Worm (Caenorhabditis elegans) whole organism, L1 larva: ENCODE results near the gene C25F9.4.

Experiments used
- C04F5.9 ChIP-seq: sonication (generic microtip); optimal IDR thresholded peaks from 2 replicates; lab custom pipeline; 2016; ENCODE audit warnings: missing genetic modification characterization, missing compliant biosample characterization
- aha-1 ChIP-seq: fragments of 150-350 bp; optimal IDR thresholded peaks from 2 replicates; lab custom pipeline; 2014; ENCODE audit warnings: missing biosample characterization, missing genetic modification characterization
- ama-1 ChIP-seq: fragments of 150-350 bp; optimal IDR thresholded peaks from 2 replicates; lab custom pipeline; 2014
- blmp-1 ChIP-seq: fragments of 150-350 bp; optimal IDR thresholded peaks from 2 replicates; lab custom pipeline; 2014; ENCODE audit warnings: missing biosample characterization, missing genetic modification characterization
- ceh-8 ChIP-seq: fragments of 200-800 bp; sonication (Bioruptor generic); optimal IDR thresholded peaks from 2 replicates; lab custom pipeline; 2018; ENCODE audit warnings: mild to moderate bottlenecking, missing genetic modification characterization, moderate library complexity, missing compliant biosample characterization
- ceh-82 ChIP-seq, 3 experiments: fragments of 150-350 bp in 1 of 3; sonication (generic microtip) in 2 of 3; optimal IDR thresholded peaks; 2 replicates each; lab custom pipeline; 2014 to 2017; ENCODE audit warnings: missing biosample characterization in 3 of 3, missing genetic modification characterization in 3 of 3
- dpl-1 ChIP-seq, 3 experiments: fragments of 150-350 bp in 2 of 3; sonication (generic microtip) in 1 of 3; optimal IDR thresholded peaks; 2 replicates each; lab custom pipeline; 2014 to 2017; ENCODE audit warnings: missing biosample characterization in 3 of 3, missing genetic modification characterization in 3 of 3, missing genetic modification reagents in 3 of 3
- efl-1 ChIP-seq, 4 experiments: fragments of 150-350 bp; optimal IDR thresholded peaks in 3 of 4; peaks in 1 of 4; 1 replicate in 1 of 4; 2 replicates in 3 of 4; lab custom pipeline; 2014; ENCODE audit warnings: missing biosample characterization in 2 of 4, missing genetic modification characterization in 2 of 4, missing genetic modification reagents in 2 of 4
- egl-13 ChIP-seq: sonication (generic microtip); optimal IDR thresholded peaks from 2 replicates; lab custom pipeline; 2016; ENCODE audit warnings: missing genotype, missing genetic modification reagents, missing genetic modification characterization, missing compliant biosample characterization
- egl-27 ChIP-seq, 2 experiments: fragments of 150-350 bp in 1 of 2; sonication (generic microtip); optimal IDR thresholded peaks; 3 replicates each; lab custom pipeline; 2017 to 2018; ENCODE audit warnings: missing biosample characterization in 2 of 2, missing genetic modification characterization in 2 of 2, missing genetic modification reagents in 2 of 2
- fkh-8 ChIP-seq: sonication (generic microtip); optimal IDR thresholded peaks from 2 replicates; lab custom pipeline; 2016; ENCODE audit warnings: mild to moderate bottlenecking, missing genetic modification characterization, missing compliant biosample characterization
- grh-1 ChIP-seq: fragments of 200-800 bp; sonication (Bioruptor generic); IDR thresholded peaks from 2 replicates; pipeline ENCODE4 v1.3.6; 2022; ENCODE audit warnings: missing genetic modification reagents, missing genetic modification characterization, missing compliant biosample characterization
- hlh-17 ChIP-seq: fragments of 200-800 bp; sonication (Bioruptor generic); optimal IDR thresholded peaks from 2 replicates; lab custom pipeline; 2018; ENCODE audit warnings: missing genetic modification characterization, mild to moderate bottlenecking, missing compliant biosample characterization, moderate library complexity, borderline replicate concordance
- hpl-2 ChIP-seq: fragments of 150-350 bp; optimal IDR thresholded peaks from 2 replicates; lab custom pipeline; 2014; ENCODE audit warnings: missing biosample characterization, missing genetic modification reagents, missing genetic modification characterization
- jun-1 ChIP-seq: fragments of 150-350 bp; optimal IDR thresholded peaks from 2 replicates; lab custom pipeline; 2014; ENCODE audit warnings: missing biosample characterization, missing genetic modification reagents, missing genetic modification characterization
- lin-35 ChIP-seq, 2 experiments: fragments of 150-350 bp; optimal IDR thresholded peaks; 2 replicates each; lab custom pipeline; 2014; ENCODE audit warnings: missing biosample characterization in 2 of 2, missing genetic modification characterization in 2 of 2, missing genetic modification reagents in 2 of 2
- lir-3 ChIP-seq: sonication (generic microtip); optimal IDR thresholded peaks from 2 replicates; lab custom pipeline; 2016; ENCODE audit warnings: mild to moderate bottlenecking, missing genetic modification characterization, moderate library complexity, missing compliant biosample characterization; ENCODE audit not compliant: poor library complexity
- mef-2 ChIP-seq: fragments of 150-350 bp; optimal IDR thresholded peaks from 2 replicates; lab custom pipeline; 2014; ENCODE audit warnings: missing biosample characterization, missing genetic modification characterization
- mep-1 ChIP-seq: fragments of 150-350 bp; optimal IDR thresholded peaks from 2 replicates; lab custom pipeline; 2014; ENCODE audit warnings: missing biosample characterization, missing genetic modification characterization
- nhr-11 ChIP-seq: fragments of 150-350 bp; optimal IDR thresholded peaks from 2 replicates; lab custom pipeline; 2014; ENCODE audit warnings: missing biosample characterization, missing genetic modification characterization
- nhr-20 ChIP-seq: sonication (generic microtip); optimal IDR thresholded peaks from 2 replicates; lab custom pipeline; 2016; ENCODE audit warnings: mild to moderate bottlenecking, missing genetic modification characterization, missing compliant biosample characterization
- nhr-28 ChIP-seq: fragments of 150-350 bp; optimal IDR thresholded peaks from 2 replicates; lab custom pipeline; 2014; ENCODE audit warnings: missing biosample characterization, missing genetic modification characterization
- nhr-71 ChIP-seq: sonication (generic microtip); optimal IDR thresholded peaks from 2 replicates; lab custom pipeline; 2016; ENCODE audit warnings: mild to moderate bottlenecking, missing genetic modification characterization, moderate library complexity, missing compliant biosample characterization
- nhr-76 ChIP-seq: sonication (generic microtip); optimal IDR thresholded peaks from 2 replicates; lab custom pipeline; 2017; ENCODE audit warnings: missing biosample characterization, missing genetic modification characterization
- nhr-85 ChIP-seq: sonication (generic microtip); peaks from one replicate; lab custom pipeline; 2016; ENCODE audit warnings: missing genetic modification characterization, inconsistent platforms, missing compliant biosample characterization
- pag-3 ChIP-seq: sonication (generic microtip); optimal IDR thresholded peaks from 2 replicates; lab custom pipeline; 2017; ENCODE audit warnings: missing genetic modification characterization, mild to moderate bottlenecking, missing compliant biosample characterization, antibody characterized with exemption, borderline replicate concordance; ENCODE audit not compliant: insufficient read depth
- pax-3 ChIP-seq: fragments of 200-800 bp; sonication (Bioruptor generic); optimal IDR thresholded peaks from 2 replicates; lab custom pipeline; 2018; ENCODE audit warnings: mild to moderate bottlenecking, missing genetic modification characterization, moderate library complexity, missing compliant biosample characterization
- rnt-1 ChIP-seq: sonication (generic microtip); optimal IDR thresholded peaks from 2 replicates; lab custom pipeline; 2016; ENCODE audit warnings: mild to moderate bottlenecking, missing genetic modification characterization, moderate library complexity, missing compliant biosample characterization
- skn-1 ChIP-seq: fragments of 150-350 bp; optimal IDR thresholded peaks from 2 replicates; lab custom pipeline; 2014; ENCODE audit warnings: missing biosample characterization, missing genetic modification characterization
- sox-4 ChIP-seq: sonication (generic microtip); optimal IDR thresholded peaks from 2 replicates; lab custom pipeline; 2016; ENCODE audit warnings: missing genetic modification characterization, missing compliant biosample characterization
- sptf-1 ChIP-seq: fragments of 150-350 bp; optimal IDR thresholded peaks from 2 replicates; lab custom pipeline; 2014; ENCODE audit warnings: missing biosample characterization, missing genetic modification characterization
- sup-37 ChIP-seq: fragments of 200-800 bp; sonication (Bioruptor generic); optimal IDR thresholded peaks from 2 replicates; lab custom pipeline; 2018; ENCODE audit warnings: mild to moderate bottlenecking, missing genetic modification characterization, missing compliant biosample characterization
- tlp-1 ChIP-seq: fragments of 150-350 bp; optimal IDR thresholded peaks from 2 replicates; lab custom pipeline; 2014; ENCODE audit warnings: missing biosample characterization, missing genetic modification characterization
- unc-86 ChIP-seq: sonication (generic microtip); optimal IDR thresholded peaks from 2 replicates; lab custom pipeline; 2016; ENCODE audit warnings: missing genetic modification characterization, missing compliant biosample characterization
- unc-98 ChIP-seq: fragments of 200-800 bp; sonication (Bioruptor generic); IDR thresholded peaks from 2 replicates; pipeline ENCODE4 v1.3.6; 2022; ENCODE audit warnings: missing genetic modification characterization, missing compliant biosample characterization
- xbp-1 ChIP-seq: sonication (generic microtip); optimal IDR thresholded peaks from 2 replicates; lab custom pipeline; 2016; ENCODE audit warnings: missing genetic modification characterization, missing compliant biosample characterization
- zip-4 ChIP-seq: fragments of 200-800 bp; sonication (Bioruptor generic); optimal IDR thresholded peaks from 2 replicates; lab custom pipeline; 2018; ENCODE audit warnings: mild to moderate bottlenecking, missing genetic modification characterization, moderate library complexity, missing compliant biosample characterization
- ztf-11 ChIP-seq, 2 experiments: sonication (generic microtip); optimal IDR thresholded peaks; 2 replicates each; lab custom pipeline; 2016 to 2017; ENCODE audit warnings: missing genetic modification characterization in 2 of 2, missing biosample characterization in 1 of 2, missing compliant biosample characterization in 1 of 2

The C25F9.4 gene

DNA sequence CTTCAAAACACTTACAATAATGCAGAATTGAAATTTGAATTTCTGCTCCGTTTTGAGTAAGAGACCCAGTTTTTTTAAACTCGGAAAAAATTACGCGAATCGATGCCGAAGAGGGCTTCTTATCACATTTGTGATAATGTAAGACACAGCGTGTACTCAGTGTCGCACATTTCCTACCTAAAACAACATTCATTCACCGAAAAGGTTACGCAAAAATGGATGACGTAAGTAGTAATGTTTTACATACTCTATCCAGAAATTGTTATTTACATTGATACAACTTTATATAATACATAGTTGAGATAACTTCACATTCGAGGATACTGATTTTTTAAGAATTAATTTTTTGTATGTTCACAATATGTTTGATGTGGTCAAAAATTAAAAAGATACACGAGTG lies at the start of gene C25F9.4, which contains the start of gene C25F9.9:
Gene C25F9.4, minus strand, starts transcription at position 101 of the 400 bp plus-strand sequence.
Gene C25F9.9, plus strand, starts transcription at position 137 of the 400 bp plus-strand sequence.
- TF ChIP-seq lin-35 (GFP tag; optimal IDR thresholded peaks at IDR 0.05; lab: Kevin White, UChicago) (no peak), nhr-85 (tag; lab: Kevin White, UChicago) (peak; percentile 33)

DNA sequence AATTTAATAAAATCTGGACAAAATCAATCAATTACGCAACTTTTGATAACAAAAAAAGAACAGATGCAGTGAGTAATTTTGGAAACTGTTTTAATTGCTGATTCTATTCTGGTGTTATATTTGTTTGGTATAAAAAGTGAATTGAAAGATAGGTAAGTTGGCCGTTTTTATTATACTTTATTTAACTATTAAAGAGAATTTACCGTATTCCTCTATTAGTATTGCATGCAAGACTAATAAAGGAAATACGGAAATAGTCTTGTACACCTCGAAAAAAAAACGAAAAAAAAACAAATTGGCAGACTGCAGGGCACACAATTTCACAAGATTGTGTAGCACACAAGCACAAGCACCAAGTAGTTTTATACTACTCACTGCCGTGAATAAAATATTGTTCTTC lies 46.2 kb upstream of the C25F9.4 start, which contains the start of gene Y43F8B.25:
Gene Y43F8B.25, plus strand, starts transcription at position 301 of the 400 bp plus-strand sequence.
- no peak for TF ChIP-seq nhr-20 (tag; lab: Kevin White, UChicago)
- no peak for TF ChIP-seq unc-86 (tag; lab: Kevin White, UChicago)
- TF ChIP-seq hlh-17 (GFP tag; lab: Kevin White, UChicago), result no peak
- no peak for TF ChIP-seq ztf-11 (tag; optimal IDR thresholded peaks at IDR 0.05; lab: Kevin White, UChicago)
- TF ChIP-seq jun-1, result no peak
- no peak for TF ChIP-seq pax-3 (tag; lab: Kevin White, UChicago)

- no peak for TF ChIP-seq sox-4 (tag; lab: Kevin White, UChicago)
- TF ChIP-seq blmp-1 (tag; lab: Kevin White, UChicago), result no peak
- no peak for TF ChIP-seq dpl-1 (GFP tag; optimal IDR thresholded peaks at IDR 0.05; lab: Kevin White, UChicago)
- TF ChIP-seq nhr-71 (tag; lab: Kevin White, UChicago), result no peak
- no peak for TF ChIP-seq tlp-1 (tag; lab: Kevin White, UChicago)
- TF ChIP-seq xbp-1 (tag; lab: Kevin White, UChicago), result no peak
- no peak for TF ChIP-seq ztf-11 (tag; optimal IDR thresholded peaks at IDR 0.05; lab: Kevin White, UChicago)
- no peak for TF ChIP-seq egl-13
- no peak for TF ChIP-seq rnt-1 (tag; lab: Kevin White, UChicago)
- TF ChIP-seq nhr-11 (tag; lab: Kevin White, UChicago), result no peak
Observed at ce11 chrV:19462020-19462419, 45.6 kb upstream of the C25F9.4 start, which contains the start of gene Y43F8B.15. TSS of gene Y43F8B.15 (minus strand) at chrV:19462120.

DNA sequence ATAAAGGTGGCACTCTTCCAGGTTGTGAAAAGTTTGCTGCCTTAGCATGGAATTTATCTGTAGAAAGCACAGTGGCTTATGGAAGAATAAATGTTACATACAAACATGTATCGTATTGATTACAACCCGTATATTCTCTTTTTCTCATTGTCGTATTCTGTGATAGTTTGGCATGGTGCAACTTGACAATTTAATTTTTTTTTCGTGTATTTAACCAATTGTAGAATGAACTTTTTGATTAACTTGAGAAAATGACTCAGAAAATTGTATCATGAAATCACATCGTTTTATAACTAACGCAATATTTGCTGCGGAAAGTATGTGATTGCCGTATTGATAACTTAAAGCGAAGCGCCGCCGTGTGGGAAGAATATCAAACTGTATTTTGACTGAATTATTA lies 40.7 kb upstream of the C25F9.4 start, which contains the start of gene Y43F8B.24:
Gene Y43F8B.24, plus strand, starts transcription at position 301 of the 400 bp plus-strand sequence.
- no peak for TF ChIP-seq efl-1 (optimal IDR thresholded peaks at IDR 0.05; lab: Kevin White, UChicago)
- TF ChIP-seq efl-1 (GFP tag; optimal IDR thresholded peaks at IDR 0.05 in 1 of 2; lab: Kevin White, UChicago), result peak in 1 of 2 experiments; percentile 52
- TF ChIP-seq nhr-71 (tag; lab: Kevin White, UChicago), result no peak

DNA sequence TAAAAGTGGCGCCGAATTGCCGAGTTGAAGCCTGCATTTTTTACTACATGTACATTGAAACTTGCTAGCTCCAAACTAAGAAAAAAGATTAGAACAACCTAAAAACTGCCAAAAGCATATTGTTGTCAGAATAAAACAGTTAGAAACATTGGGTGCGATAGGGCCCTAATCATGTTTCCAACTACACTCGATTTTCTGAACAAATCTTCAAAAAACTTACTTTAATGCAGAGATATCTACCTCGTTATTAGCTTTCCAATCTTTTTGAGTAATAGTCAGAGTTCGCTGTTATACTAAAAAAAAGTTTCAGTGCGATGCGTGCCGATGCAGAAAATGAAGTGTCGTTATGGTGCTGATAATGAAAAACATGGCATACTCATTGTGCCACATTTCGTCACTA lies 39.3 kb upstream of the C25F9.4 start, which contains the start of the genes Y43F8B.13 and Y43F8B.14:
Gene Y43F8B.13, plus strand, starts transcription at position 301 of the 400 bp plus-strand sequence.
Gene Y43F8B.14, minus strand, starts transcription at position 322 of the 400 bp plus-strand sequence.
- TF ChIP-seq C04F5.9 (tag; lab: Kevin White, UChicago) (no peak), aha-1 (tag; lab: Kevin White, UChicago) (no peak), rnt-1 (tag; lab: Kevin White, UChicago) (no peak), lir-3 (tag; lab: Kevin White, UChicago) (no peak), ama-1 (lab: Kevin White, UChicago) (no peak), ceh-82 (tag; optimal IDR thresholded peaks at IDR 0.05; lab: Kevin White, UChicago) (no peak), mef-2 (tag; lab: Kevin White, UChicago) (no peak), dpl-1 (GFP tag; optimal IDR thresholded peaks at IDR 0.05; lab: Kevin White, UChicago) (no peak), unc-98 (no peak), pag-3 (tag; lab: Kevin White, UChicago) (no peak)

- TF ChIP-seq skn-1 (tag; lab: Kevin White, UChicago), result no peak
- TF ChIP-seq ceh-8 (GFP tag; lab: Kevin White, UChicago), result no peak
- TF ChIP-seq sox-4 (tag; lab: Kevin White, UChicago), result no peak
- no peak for TF ChIP-seq unc-86 (tag; lab: Kevin White, UChicago)
- TF ChIP-seq egl-27 (tag; optimal IDR thresholded peaks at IDR 0.05; lab: Kevin White, UChicago), result no peak
- no peak for TF ChIP-seq zip-4 (GFP tag; lab: Kevin White, UChicago)
- no peak for TF ChIP-seq grh-1 (GFP tag; lab: Robert Waterston, UW)
- no peak for TF ChIP-seq tlp-1 (tag; lab: Kevin White, UChicago)
- no peak for TF ChIP-seq nhr-76 (tag; lab: Kevin White, UChicago)
- TF ChIP-seq hpl-2 (GFP tag; lab: Kevin White, UChicago), result no peak
- no peak for TF ChIP-seq dpl-1 (GFP tag; optimal IDR thresholded peaks at IDR 0.05; lab: Kevin White, UChicago)
- no peak for TF ChIP-seq ama-1 (lab: Kevin White, UChicago)
- no peak for TF ChIP-seq sptf-1
- TF ChIP-seq nhr-20 (tag; lab: Kevin White, UChicago), result no peak
- TF ChIP-seq nhr-28 (tag; lab: Kevin White, UChicago), result no peak
- TF ChIP-seq sup-37 (GFP tag; lab: Kevin White, UChicago), result no peak
- TF ChIP-seq fkh-8 (tag; lab: Kevin White, UChicago), result no peak
- TF ChIP-seq mep-1 (tag; lab: Kevin White, UChicago), result no peak
- TF ChIP-seq blmp-1 (tag; lab: Kevin White, UChicago), result no peak
Observed at ce11 chrV:19449544-19449943, 33.2 kb upstream of the C25F9.4 start, which contains the start of gene M04C3.5. TSS of gene M04C3.5 (plus strand) at chrV:19449733.
